Fruit fly (Drosophila melanogaster) whole organism, embryonic: ENCODE measurements around the gene CG10333.

Source experiments
- Atf6 ChIP-seq: fragments of 200-800 bp; sonication (Bioruptor generic); IDR thresholded peaks from 2 replicates; pipeline ENCODE4 v1.3.6; 2022; ENCODE audit warnings: missing biosample characterization, missing genetic modification characterization
- CG10431 ChIP-seq: fragments of 200-800 bp; sonication (Bioruptor generic); optimal IDR thresholded peaks from 3 replicates; lab custom pipeline; 2018; ENCODE audit warnings: missing biosample characterization, mild to moderate bottlenecking, missing genetic modification characterization
- CG10979 ChIP-seq: fragments of 200-800 bp; sonication (Bioruptor generic); optimal IDR thresholded peaks from 2 replicates; lab custom pipeline; 2018; ENCODE audit warnings: missing biosample characterization, mild to moderate bottlenecking, missing genetic modification characterization, moderate library complexity
- CG11247 ChIP-seq: fragments of 200-800 bp; sonication (Bioruptor generic); IDR thresholded peaks from 2 replicates; pipeline ENCODE4 v1.3.6; 2022; ENCODE audit warnings: missing biosample characterization, missing genetic modification characterization
- CG11695 ChIP-seq: fragments of 200-800 bp; sonication (Bioruptor generic); IDR thresholded peaks from 3 replicates; pipeline ENCODE4 v1.3.6; 2022; ENCODE audit warnings: missing biosample characterization, missing genetic modification characterization
- CG12071 ChIP-seq: fragments of 200-800 bp; sonication (Bioruptor generic); optimal IDR thresholded peaks from 3 replicates; lab custom pipeline; 2018; ENCODE audit warnings: missing biosample characterization, mild to moderate bottlenecking, missing genetic modification characterization
- CG17328 ChIP-seq: fragments of 200-800 bp; sonication (Bioruptor generic); IDR thresholded peaks from 2 replicates; pipeline ENCODE4 v1.3.6; 2022; ENCODE audit warnings: missing biosample characterization, missing genetic modification characterization
- CG2712 ChIP-seq: fragments of 200-800 bp; optimal IDR thresholded peaks from 3 replicates; lab custom pipeline; 2019; ENCODE audit warnings: missing biosample characterization, mild to moderate bottlenecking, missing genetic modification characterization, moderate library complexity
- CG30403 ChIP-seq: fragments of 200-800 bp; sonication (Bioruptor generic); optimal IDR thresholded peaks from 3 replicates; lab custom pipeline; 2016; ENCODE audit warnings: missing biosample characterization, missing genetic modification characterization
- CG34422 ChIP-seq: fragments of 200-800 bp; sonication (Bioruptor generic); IDR thresholded peaks from 3 replicates; pipeline ENCODE4 v1.3.6; 2022; ENCODE audit warnings: missing biosample characterization, missing genetic modification characterization
- CG4854 ChIP-seq: fragments of 200-800 bp; sonication (Bioruptor generic); optimal IDR thresholded peaks from 2 replicates; lab custom pipeline; 2016; ENCODE audit warnings: missing biosample characterization, missing genetic modification characterization, inconsistent platforms
- CG7556 ChIP-seq: fragments of 200-800 bp; sonication (Bioruptor generic); optimal IDR thresholded peaks from 2 replicates; lab custom pipeline; 2017; ENCODE audit warnings: missing biosample characterization, mild to moderate bottlenecking, missing genetic modification characterization
- CG7987 ChIP-seq: fragments of 200-800 bp; sonication (Bioruptor generic); optimal IDR thresholded peaks from 2 replicates; lab custom pipeline; 2018; ENCODE audit warnings: missing biosample characterization, mild to moderate bottlenecking, missing genetic modification characterization, moderate library complexity
- CG9437 ChIP-seq: fragments of 200-800 bp; sonication (Bioruptor generic); optimal IDR thresholded peaks from 2 replicates; lab custom pipeline; 2018; ENCODE audit warnings: missing biosample characterization, mild to moderate bottlenecking, missing genetic modification characterization
- CG9817 ChIP-seq: fragments of 200-800 bp; sonication (Bioruptor generic); optimal IDR thresholded peaks from 2 replicates; lab custom pipeline; 2018; ENCODE audit warnings: missing biosample characterization, mild to moderate bottlenecking, missing genetic modification characterization, moderate library complexity
- CkIIα-i1 ChIP-seq: fragments of 200-800 bp; sonication (Bioruptor generic); IDR thresholded peaks from 2 replicates; pipeline ENCODE4 v1.3.6; 2022; ENCODE audit warnings: missing biosample characterization, missing genetic modification characterization
- Dbx ChIP-seq: fragments of 200-800 bp; sonication (Bioruptor generic); IDR thresholded peaks from 3 replicates; pipeline ENCODE4 v1.3.6; 2022; ENCODE audit warnings: missing biosample characterization, missing genetic modification characterization
- Doc3 ChIP-seq: fragments of 200-800 bp; sonication (Bioruptor generic); IDR thresholded peaks from 3 replicates; pipeline ENCODE4 v1.3.6; 2022; ENCODE audit warnings: missing biosample characterization, missing genetic modification characterization; ENCODE audit not compliant: partially characterized antibody
- ERR ChIP-seq: fragments of 200-800 bp; sonication (Bioruptor generic); optimal IDR thresholded peaks from 2 replicates; lab custom pipeline; 2016; ENCODE audit warnings: missing biosample characterization, missing genetic modification characterization
- HmgD ChIP-seq: fragments of 200-800 bp; sonication (Bioruptor generic); optimal IDR thresholded peaks from 3 replicates; lab custom pipeline; 2016; ENCODE audit warnings: missing biosample characterization, missing genetic modification characterization
- Lpt ChIP-seq: fragments of >200 bp; optimal IDR thresholded peaks from 2 replicates; lab custom pipeline; 2018; ENCODE audit warnings: missing biosample characterization, missing genetic modification characterization
- Max ChIP-seq: fragments of 200-800 bp; sonication (Bioruptor generic); optimal IDR thresholded peaks from 2 replicates; lab custom pipeline; 2016; ENCODE audit warnings: missing biosample characterization, mild to moderate bottlenecking, missing genetic modification characterization
- Optix ChIP-seq: fragments of 200-800 bp; sonication (Bioruptor generic); IDR thresholded peaks from 3 replicates; pipeline ENCODE4 v1.3.6; 2022; ENCODE audit warnings: missing biosample characterization, missing genetic modification characterization
- Poxn ChIP-seq: fragments of 200-800 bp; sonication (Bioruptor generic); IDR thresholded peaks from 2 replicates; pipeline ENCODE4 v1.3.6; 2022; ENCODE audit warnings: missing biosample characterization, missing genetic modification characterization
- Side ChIP-seq: fragments of 200-800 bp; sonication (Bioruptor generic); optimal IDR thresholded peaks from 2 replicates; lab custom pipeline; 2016; ENCODE audit warnings: missing biosample characterization, missing genetic modification characterization
- Sry-β ChIP-seq: fragments of 200-800 bp; sonication (Bioruptor generic); optimal IDR thresholded peaks from 2 replicates; lab custom pipeline; 2018; ENCODE audit warnings: missing biosample characterization, mild to moderate bottlenecking, missing genetic modification characterization, moderate library complexity
- Xrp1 ChIP-seq: fragments of 200-800 bp; sonication (Bioruptor generic); IDR thresholded peaks from 2 replicates; pipeline ENCODE4 v1.3.6; 2022; ENCODE audit warnings: missing biosample characterization, missing genetic modification characterization
- ato ChIP-seq: fragments of 200-800 bp; sonication (Bioruptor generic); IDR thresholded peaks from 2 replicates; pipeline ENCODE4 v1.3.6; 2022; ENCODE audit warnings: missing biosample characterization, missing genetic modification characterization; ENCODE audit not compliant: partially characterized antibody
- bcd ChIP-seq: fragments of 200-800 bp; sonication (Bioruptor generic); optimal IDR thresholded peaks from 2 replicates; lab custom pipeline; 2017; ENCODE audit warnings: missing biosample characterization, mild to moderate bottlenecking, missing genetic modification characterization
- cas ChIP-seq: fragments of 200-800 bp; sonication (Bioruptor generic); IDR thresholded peaks from 2 replicates; pipeline ENCODE4 v1.3.6; 2022; ENCODE audit warnings: missing biosample characterization, missing genetic modification characterization
- caup ChIP-seq: fragments of 200-800 bp; sonication (Bioruptor generic); optimal IDR thresholded peaks from 3 replicates; lab custom pipeline; 2017; ENCODE audit warnings: missing biosample characterization, mild to moderate bottlenecking, missing genetic modification characterization, moderate library complexity; ENCODE audit not compliant: severe bottlenecking
- crc ChIP-seq: fragments of 200-800 bp; sonication (Bioruptor generic); optimal IDR thresholded peaks from 2 replicates; lab custom pipeline; 2016; ENCODE audit warnings: missing biosample characterization, missing genetic modification characterization
- dysf ChIP-seq: fragments of 200-800 bp; sonication (Bioruptor generic); IDR thresholded peaks from 3 replicates; pipeline ENCODE4 v1.3.6; 2022; ENCODE audit warnings: missing biosample characterization, missing genetic modification characterization
- esg ChIP-seq: fragments of 200-800 bp; sonication (Bioruptor generic); conservative IDR thresholded peaks from 2 replicates; pipeline ENCODE4 v1.3.6; 2022; ENCODE audit warnings: missing biosample characterization, missing genetic modification characterization
- fd64A ChIP-seq: fragments of 200-800 bp; sonication (Bioruptor generic); optimal IDR thresholded peaks from 3 replicates; lab custom pipeline; 2018; ENCODE audit warnings: missing biosample characterization, mild to moderate bottlenecking, missing genetic modification characterization
- fru ChIP-seq: fragments of >200 bp; optimal IDR thresholded peaks from 2 replicates; lab custom pipeline; 2017
- hbn ChIP-seq: fragments of 200-800 bp; sonication (Bioruptor generic); IDR thresholded peaks from 2 replicates; pipeline ENCODE4 v1.3.6; 2022; ENCODE audit warnings: missing biosample characterization, missing genetic modification characterization; ENCODE audit not compliant: partially characterized antibody
- ind ChIP-seq: fragments of 200-800 bp; sonication (Bioruptor generic); optimal IDR thresholded peaks from 3 replicates; lab custom pipeline; 2016; ENCODE audit warnings: missing biosample characterization, missing genetic modification characterization
- knrl ChIP-seq: fragments of 200-800 bp; sonication (Bioruptor generic); IDR thresholded peaks from 3 replicates; pipeline ENCODE4 v1.3.6; 2022; ENCODE audit warnings: missing biosample characterization, missing genetic modification characterization; ENCODE audit not compliant: partially characterized antibody
- lmd ChIP-seq: fragments of 200-800 bp; sonication (Bioruptor generic); IDR thresholded peaks from 2 replicates; pipeline ENCODE4 v1.3.6; 2022; ENCODE audit warnings: missing biosample characterization, missing genetic modification characterization
- maf-S ChIP-seq: fragments of 200-800 bp; sonication (Bioruptor generic); optimal IDR thresholded peaks from 2 replicates; lab custom pipeline; 2016; ENCODE audit warnings: missing biosample characterization, missing genetic modification characterization
- nerfin-1 ChIP-seq: fragments of 200-800 bp; sonication (Bioruptor generic); optimal IDR thresholded peaks from 3 replicates; lab custom pipeline; 2019; ENCODE audit warnings: missing biosample characterization, mild to moderate bottlenecking, missing genetic modification characterization, moderate library complexity
- otp ChIP-seq: fragments of 200-800 bp; sonication (Bioruptor generic); IDR thresholded peaks from 3 replicates; pipeline ENCODE4, ENCODE4 v1.3.6; 2022; ENCODE audit warnings: missing biosample characterization, missing genetic modification characterization
- sd ChIP-seq: fragments of 200-800 bp; sonication (Bioruptor generic); optimal IDR thresholded peaks from 3 replicates; lab custom pipeline; 2018; ENCODE audit warnings: missing biosample characterization, mild to moderate bottlenecking, missing genetic modification characterization, moderate library complexity
- seq ChIP-seq: fragments of 200-800 bp; sonication (Bioruptor generic); IDR thresholded peaks from 2 replicates; pipeline ENCODE4 v1.3.6; 2022; ENCODE audit warnings: missing biosample characterization, missing genetic modification characterization
- sim ChIP-seq: fragments of 200-800 bp; sonication (Bioruptor generic); IDR thresholded peaks from 2 replicates; pipeline ENCODE4 v1.3.6; 2022; ENCODE audit warnings: missing biosample characterization, missing genetic modification characterization
- so ChIP-seq: fragments of 200-800 bp; sonication (Bioruptor generic); IDR thresholded peaks from 3 replicates; pipeline ENCODE4 v1.3.6; 2022; ENCODE audit warnings: missing biosample characterization, missing genetic modification characterization
- sqz ChIP-seq: fragments of 200-800 bp; sonication (Bioruptor generic); optimal IDR thresholded peaks from 3 replicates; lab custom pipeline; 2018; ENCODE audit warnings: missing biosample characterization, mild to moderate bottlenecking, missing genetic modification characterization
- sr ChIP-seq: fragments of 200-800 bp; sonication (Bioruptor generic); IDR thresholded peaks from 3 replicates; pipeline ENCODE4 v1.3.6; 2022; ENCODE audit warnings: missing biosample characterization, missing genetic modification characterization
- z ChIP-seq: fragments of 200-800 bp; sonication (Bioruptor generic); IDR thresholded peaks from 3 replicates; pipeline ENCODE4 v1.3.6; 2022; ENCODE audit warnings: missing biosample characterization, missing genetic modification characterization

CG10333 gene

DNA sequence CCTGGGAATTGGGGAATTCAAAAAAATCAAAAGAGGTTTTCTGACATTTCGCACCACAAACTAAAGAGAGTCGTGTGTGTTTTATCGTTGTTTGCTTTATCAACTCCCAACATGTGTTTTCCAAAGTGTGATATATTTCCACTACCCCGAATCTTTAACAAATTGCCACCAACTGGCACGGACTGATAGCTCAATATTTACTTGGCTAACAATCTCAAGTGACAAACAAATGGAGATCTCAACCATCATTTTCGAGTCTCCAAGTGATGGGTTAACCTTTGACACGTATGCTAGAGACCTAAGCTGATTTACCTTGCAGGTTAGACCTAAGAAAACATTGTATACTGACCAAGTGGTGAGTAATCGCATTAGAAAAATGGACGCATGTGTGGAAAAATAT, 18.8 kb downstream of the CG10333 start (continued):
- TF ChIP-seq Xrp1 (GFP tag; lab: Robert Waterston, UW): peak; percentile 16; the same call in 1 of the 2 replicates
- TF ChIP-seq ato (GFP tag; lab: Robert Waterston, UW): no peak
- peak; percentile 14 for TF ChIP-seq Side (GFP tag; lab: Kevin White, UChicago)
- TF ChIP-seq sqz: peak; percentile 38
- TF ChIP-seq CG7556 (GFP tag; lab: Kevin White, UChicago): peak; percentile 9
- TF ChIP-seq cas (GFP tag; lab: Robert Waterston, UW): no peak
- TF ChIP-seq ind (GFP tag; lab: Kevin White, UChicago): no peak
- no peak for TF ChIP-seq CG17328
- TF ChIP-seq seq (GFP tag; lab: Robert Waterston, UW): no peak

DNA sequence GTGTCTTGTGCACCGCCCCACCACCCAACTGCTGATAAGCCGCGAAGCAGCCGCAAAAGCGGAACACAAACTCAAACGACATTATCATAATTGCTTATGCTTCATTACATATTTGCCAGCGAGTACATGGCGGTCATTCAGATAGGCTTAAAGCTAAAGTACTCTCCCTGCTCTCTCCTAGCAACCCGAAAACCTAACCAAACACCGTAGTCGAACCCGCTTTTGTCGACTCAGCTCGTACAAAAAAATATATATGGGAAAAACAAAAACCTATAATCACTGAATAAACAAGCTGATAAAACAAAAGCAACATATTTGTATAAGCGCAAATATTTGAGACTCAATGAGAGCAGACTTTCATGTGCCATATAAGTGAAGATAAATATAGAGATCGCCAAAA, 20.4 kb downstream of the CG10333 start:
- TF ChIP-seq CG34422 (GFP tag; lab: Robert Waterston, UW): peak; percentile 67; the same call in 1 of the 3 replicates
- peak; percentile 77 for TF ChIP-seq ERR (GFP tag; lab: Kevin White, UChicago)
- TF ChIP-seq CG9437 (GFP tag; lab: Kevin White, UChicago): no peak
- peak; percentile 90 for TF ChIP-seq CG4854 (GFP tag; lab: Kevin White, UChicago)
- peak; percentile 81 for TF ChIP-seq bcd (GFP tag; lab: Kevin White, UChicago)
- peak; percentile 85 for TF ChIP-seq maf-S
- peak; percentile 93 for TF ChIP-seq CG7987 (GFP tag; lab: Kevin White, UChicago)
- no peak for TF ChIP-seq CG10979 (tag; lab: Kevin White, UChicago)
- TF ChIP-seq CG10431: peak; percentile 66
- peak; percentile 38; the same call in 1 of the 2 replicates for TF ChIP-seq CG11247
- peak; percentile 57 for TF ChIP-seq CG2712
- TF ChIP-seq Dbx (GFP tag; lab: Robert Waterston, UW): peak; percentile 81; the same call in 2 of the 3 replicates
- TF ChIP-seq Optix (GFP tag; lab: Robert Waterston, UW): peak; percentile 60; the same call in 2 of the 3 replicates
- TF ChIP-seq CG11695 (GFP tag; lab: Robert Waterston, UW): peak; percentile 76; the same call in 2 of the 3 replicates
- no peak for TF ChIP-seq Doc3 (GFP tag; lab: Robert Waterston, UW)
- TF ChIP-seq sr: 0 out of 3 replicates have a peak, but pooled peaks have one; percentile 44
- peak; percentile 83 for TF ChIP-seq fd64A
- peak; percentile 60 for TF ChIP-seq CG9817
- TF ChIP-seq CG12071 (GFP tag; lab: Kevin White, UChicago): peak; percentile 79
- TF ChIP-seq sim (GFP tag; lab: Robert Waterston, UW): peak; percentile 56
- peak; percentile 58; the same call in 1 of the 3 replicates for TF ChIP-seq so (GFP tag; lab: Robert Waterston, UW)
- peak; percentile 88 for TF ChIP-seq Atf6 (GFP tag; lab: Robert Waterston, UW)
- 0 out of 2 replicates have a peak, but pooled peaks have one; percentile 26 for TF ChIP-seq CkIIα-i1
- TF ChIP-seq esg: no peak
- peak; percentile 34; the same call in 2 of the 3 replicates for TF ChIP-seq dysf (GFP tag; lab: Robert Waterston, UW)
- peak; percentile 50 for TF ChIP-seq HmgD (GFP tag; lab: Kevin White, UChicago)
- peak; percentile 53 for TF ChIP-seq Sry-β
- TF ChIP-seq Lpt (GFP tag; lab: Kevin White, UChicago): no peak
- peak; percentile 85 for TF ChIP-seq sd
- peak; percentile 44 for TF ChIP-seq CG30403 (GFP tag; lab: Kevin White, UChicago)
- TF ChIP-seq Max (GFP tag; lab: Kevin White, UChicago): peak; percentile 79
- TF ChIP-seq fru: no peak
- peak; percentile 44; the same call in 2 of the 3 replicates for TF ChIP-seq z (GFP tag; lab: Robert Waterston, UW)
- no peak for TF ChIP-seq hbn (GFP tag; lab: Robert Waterston, UW)
- peak; percentile 92 for TF ChIP-seq caup (GFP tag; lab: Kevin White, UChicago)
- no peak for TF ChIP-seq knrl (GFP tag; lab: Robert Waterston, UW)
- TF ChIP-seq Poxn: no peak
- TF ChIP-seq lmd (GFP tag; lab: Robert Waterston, UW): peak; percentile 22; the same call in 1 of the 2 replicates
- peak; percentile 51 for TF ChIP-seq nerfin-1
- peak; percentile 80 for TF ChIP-seq crc
- peak; percentile 85 for TF ChIP-seq otp
